Worm (Caenorhabditis elegans) whole organism, late embryonic: Measurements from ENCODE around the gene F16B12.4.

Experiments
- pax-1 ChIP-seq: fragments of 150-350 bp; optimal IDR thresholded peaks from 2 replicates; lab custom pipeline; 2014; ENCODE audit warnings: missing biosample characterization, missing genetic modification characterization
- unc-42 ChIP-seq: sonication (generic microtip); optimal IDR thresholded peaks from 2 replicates; lab custom pipeline; 2016; ENCODE audit warnings: missing genotype, missing genetic modification characterization, missing compliant biosample characterization

F16B12.4 gene

ce11 chrX:14047609-14048008 is 50.9 kb downstream of the F16B12.4 start:
- TF ChIP-seq unc-42 (tag; lab: Kevin White, UChicago) (peak; percentile 89), pax-1 (no peak)
